Fruit fly (Drosophila melanogaster): Measurements from ENCODE around the gene RNaseX25.
A peak's percentile ranks its signal among the peaks of the same experiment; 100 is the strongest.

Gene RNaseX25

DNA sequence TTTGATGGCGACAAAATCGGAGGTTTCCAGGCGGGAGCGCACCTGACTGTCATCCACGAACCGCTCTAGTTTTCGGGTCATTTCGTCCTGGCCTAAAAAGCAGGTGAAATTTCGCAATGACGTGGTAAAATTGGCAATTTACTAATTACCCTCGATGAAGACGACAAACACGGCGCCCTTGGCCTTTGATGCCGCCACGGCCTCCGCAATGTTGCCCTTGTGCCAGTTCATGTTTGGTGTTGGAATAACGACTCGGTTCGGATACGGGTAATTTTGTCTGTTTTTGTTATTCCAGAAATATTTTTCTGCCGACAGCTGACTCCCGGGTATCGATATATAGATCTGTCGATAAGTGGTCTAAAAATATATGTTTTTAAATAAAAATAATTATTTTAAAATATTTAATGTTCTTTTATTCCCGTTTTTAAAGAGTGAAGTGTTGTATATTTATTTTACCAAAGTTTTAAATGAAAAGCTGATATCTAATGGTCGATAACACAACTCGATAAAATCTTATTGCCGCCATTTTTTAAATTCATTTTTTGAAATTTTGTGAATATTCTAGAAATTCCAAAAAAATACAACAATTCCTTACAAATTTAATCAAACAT, 4.4 kb downstream of the RNaseX25 start, which contains the start of gene CG8042 (continued):
- TF ChIP-seq H2.0 (GFP tag; IDR thresholded peaks at IDR 0.05) (no peak), lbe (GFP tag; optimal IDR thresholded peaks at IDR 0.05) (no peak), NC2β (GFP tag; optimal IDR thresholded peaks at IDR 0.05) (no peak), dati (GFP tag; IDR thresholded peaks at IDR 0.05) (no peak), CG10654 (GFP tag; optimal IDR thresholded peaks at IDR 0.05) (no peak), CG18476 (GFP tag; optimal IDR thresholded peaks at IDR 0.05) (no peak), Spps (tag; optimal IDR thresholded peaks at IDR 0.05) (no peak), Hr78 (GFP tag; optimal IDR thresholded peaks at IDR 0.05) (no peak), BtbVII (GFP tag; optimal IDR thresholded peaks at IDR 0.05) (no peak), CG15073 (GFP tag; optimal IDR thresholded peaks at IDR 0.05) (no peak), peb (GFP tag; IDR thresholded peaks at IDR 0.05) (no peak), HLH4C (GFP tag; IDR thresholded peaks at IDR 0.05; ENCODE audit: partially characterized antibody) (peak; percentile 54; the same call in 2 of the 3 replicates), maf-S (GFP tag; optimal IDR thresholded peaks at IDR 0.05) (no peak), chn (GFP tag; optimal IDR thresholded peaks at IDR 0.05) (no peak), ken (GFP tag; IDR thresholded peaks at IDR 0.05) (no peak), Max (GFP tag; optimal IDR thresholded peaks at IDR 0.05) (no peak), bbx (GFP tag; IDR thresholded peaks at IDR 0.05; ENCODE audit: partially characterized antibody) (no peak), Ssrp (tag; optimal IDR thresholded peaks at IDR 0.05) (no peak), Mrtf (GFP tag; IDR thresholded peaks at IDR 0.05) (no peak), so (GFP tag; IDR thresholded peaks at IDR 0.05) (no peak), vfl (GFP tag; optimal IDR thresholded peaks at IDR 0.05) (no peak), psq (GFP tag; optimal IDR thresholded peaks at IDR 0.05) (no peak), CG6791 (GFP tag; IDR thresholded peaks at IDR 0.05; ENCODE audit: partially characterized antibody) (no peak), CG10209 (GFP tag; optimal IDR thresholded peaks at IDR 0.05) (no peak), pan (optimal IDR thresholded peaks at IDR 0.05) (no peak), pan (GFP tag; optimal IDR thresholded peaks at IDR 0.05 in 1 of 2, IDR thresholded peaks at IDR 0.05 in 1 of 2) (no peak), Bteb2 (GFP tag; optimal IDR thresholded peaks at IDR 0.05) (no peak), CG12219 (GFP tag; optimal IDR thresholded peaks at IDR 0.05) (no peak), pho (GFP tag; optimal IDR thresholded peaks at IDR 0.05) (no peak), CG1603 (tag; optimal IDR thresholded peaks at IDR 0.05) (no peak), CG10321 (GFP tag; IDR thresholded peaks at IDR 0.05) (no peak), Hmr (GFP tag; optimal IDR thresholded peaks at IDR 0.05) (no peak), pzg (GFP tag; optimal IDR thresholded peaks at IDR 0.05) (peak; percentile 15), Opbp (GFP tag; IDR thresholded peaks at IDR 0.05; ENCODE audit: partially characterized antibody) (peak; percentile 32; the same call in 1 of the 3 replicates), knrl (GFP tag; IDR thresholded peaks at IDR 0.05; ENCODE audit: partially characterized antibody) (peak; percentile 6; the same call in 1 of the 3 replicates), CG4617 (GFP tag; optimal IDR thresholded peaks at IDR 0.05; ENCODE audit: borderline replicate concordance) (peak; percentile 4), CG12659 (GFP tag; optimal IDR thresholded peaks at IDR 0.05) (no peak), CG9932 (GFP tag; IDR thresholded peaks at IDR 0.05) (no peak), trem (tag; optimal IDR thresholded peaks at IDR 0.05) (peak; percentile 48), repo (GFP tag; optimal IDR thresholded peaks at IDR 0.05) (no peak), pum (GFP tag; optimal IDR thresholded peaks at IDR 0.05) (no peak), lmd (GFP tag; IDR thresholded peaks at IDR 0.05) (no peak), CG2875 (GFP tag; optimal IDR thresholded peaks at IDR 0.05) (no peak), CG12299 (tag; optimal IDR thresholded peaks at IDR 0.05) (no peak), NC2α (GFP tag; optimal IDR thresholded peaks at IDR 0.05) (no peak), Lim3 (GFP tag; IDR thresholded peaks at IDR 0.05) (no peak), CG3281 (GFP tag; optimal IDR thresholded peaks at IDR 0.05) (no peak), CG12744 (GFP tag; optimal IDR thresholded peaks at IDR 0.05) (no peak), klu (GFP tag; IDR thresholded peaks at IDR 0.05) (no peak), unpg (GFP tag; optimal IDR thresholded peaks at IDR 0.05) (no peak), Sry-δ (GFP tag; optimal IDR thresholded peaks at IDR 0.05) (peak; percentile 5)

Data from whole organism, embryonic.